Fruit fly (Drosophila melanogaster) whole organism, embryonic: ENCODE data around the gene scu.
A peak's percentile ranks its signal among the peaks of the same experiment; 100 is the strongest.

Experiments used
- ATbp ChIP-seq: fragments of 200-800 bp; sonication (Bioruptor generic); optimal IDR thresholded peaks from 2 replicates; lab custom pipeline; 2017; ENCODE audit warnings: missing biosample characterization, mild to moderate bottlenecking, missing genetic modification characterization, missing genetic modification reagents
- Adf1 ChIP-seq: fragments of 200-800 bp; sonication (Bioruptor generic); IDR thresholded peaks from 2 replicates; pipeline ENCODE4 v1.3.6; 2022; ENCODE audit warnings: missing biosample characterization, missing genetic modification characterization
- Asciz ChIP-seq: fragments of 200-800 bp; sonication (Bioruptor generic); optimal IDR thresholded peaks from 2 replicates; lab custom pipeline; 2017; ENCODE audit warnings: missing biosample characterization, mild to moderate bottlenecking, missing genetic modification characterization, missing genetic modification reagents
- Bdp1 ChIP-seq: fragments of 200-800 bp; sonication (Bioruptor generic); optimal IDR thresholded peaks from 3 replicates; lab custom pipeline; 2016; ENCODE audit warnings: missing biosample characterization, missing genetic modification characterization
- CG10979 ChIP-seq: fragments of 200-800 bp; sonication (Bioruptor generic); optimal IDR thresholded peaks from 2 replicates; lab custom pipeline; 2018; ENCODE audit warnings: missing biosample characterization, mild to moderate bottlenecking, missing genetic modification characterization, moderate library complexity
- CG12769 ChIP-seq: fragments of 200-800 bp; sonication (Bioruptor generic); optimal IDR thresholded peaks from 2 replicates; lab custom pipeline; 2019; ENCODE audit warnings: missing biosample characterization, mild to moderate bottlenecking, missing genetic modification characterization, moderate library complexity
- CG17361 ChIP-seq: fragments of 200-800 bp; sonication (Bioruptor generic); IDR thresholded peaks from 3 replicates; pipeline ENCODE4 v1.3.6; 2022; ENCODE audit warnings: missing biosample characterization, missing genetic modification characterization
- CG18262 ChIP-seq: fragments of 200-800 bp; optimal IDR thresholded peaks from 3 replicates; lab custom pipeline; 2019; ENCODE audit warnings: missing biosample characterization, mild to moderate bottlenecking, missing genetic modification characterization, moderate library complexity
- CG3726 ChIP-seq: fragments of 200-800 bp; sonication (Bioruptor generic); IDR thresholded peaks from 3 replicates; pipeline ENCODE4, ENCODE4 v1.3.6; 2022; ENCODE audit warnings: missing biosample characterization, missing genetic modification characterization
- CG42726 ChIP-seq: fragments of 200-800 bp; sonication (Bioruptor generic); IDR thresholded peaks from 2 replicates; pipeline ENCODE4 v1.3.6; 2022; ENCODE audit warnings: missing biosample characterization, missing genetic modification characterization; ENCODE audit not compliant: partially characterized antibody
- CG4328 ChIP-seq: fragments of 200-800 bp; sonication (Bioruptor generic); optimal IDR thresholded peaks from 3 replicates; lab custom pipeline; 2017; ENCODE audit warnings: missing biosample characterization, missing genetic modification reagents, missing genetic modification characterization
- CG4404 ChIP-seq: fragments of 200-800 bp; sonication (Bioruptor generic); IDR thresholded peaks from 2 replicates; pipeline ENCODE4 v1.3.6; 2022; ENCODE audit warnings: missing biosample characterization, missing genetic modification characterization
- CG4730 ChIP-seq: fragments of 200-800 bp; sonication (Bioruptor generic); IDR thresholded peaks from 2 replicates; pipeline ENCODE4 v1.3.6; 2022; ENCODE audit warnings: missing biosample characterization, missing genetic modification characterization
- CG6791 ChIP-seq: fragments of 200-800 bp; sonication (Bioruptor generic); IDR thresholded peaks from 3 replicates; pipeline ENCODE4 v1.3.6; 2022; ENCODE audit warnings: missing biosample characterization, missing genetic modification characterization; ENCODE audit not compliant: partially characterized antibody
- CG8089 ChIP-seq: fragments of 200-800 bp; sonication (Bioruptor generic); optimal IDR thresholded peaks from 3 replicates; lab custom pipeline; 2016; ENCODE audit warnings: missing biosample characterization, missing genetic modification characterization
- CG8359 ChIP-seq: fragments of 200-800 bp; sonication (Bioruptor generic); optimal IDR thresholded peaks from 2 replicates; lab custom pipeline; 2017; ENCODE audit warnings: missing biosample characterization, mild to moderate bottlenecking, missing genetic modification characterization, borderline replicate concordance
- CG9215 ChIP-seq: fragments of 200-800 bp; sonication (Bioruptor generic); IDR thresholded peaks from 2 replicates; pipeline ENCODE4 v1.3.6; 2022; ENCODE audit warnings: missing biosample characterization, missing genetic modification characterization
- CrebB ChIP-seq: fragments of 200-800 bp; sonication (Bioruptor generic); optimal IDR thresholded peaks from 3 replicates; lab custom pipeline; 2018; ENCODE audit warnings: missing biosample characterization, mild to moderate bottlenecking, missing genetic modification characterization
- Dip3 ChIP-seq: fragments of 200-800 bp; sonication (Bioruptor generic); optimal IDR thresholded peaks from 3 replicates; lab custom pipeline; 2016; ENCODE audit warnings: missing biosample characterization, missing genetic modification characterization
- Elba2 ChIP-seq: fragments of 200-800 bp; sonication (Bioruptor generic); optimal IDR thresholded peaks from 3 replicates; lab custom pipeline; 2016; ENCODE audit warnings: missing biosample characterization, missing genetic modification characterization
- Hr51 ChIP-seq, 2 experiments: fragments of 200-800 bp; sonication (Bioruptor generic); optimal IDR thresholded peaks; 2 replicates in 1 of 2; 3 replicates in 1 of 2; lab custom pipeline; 2016 to 2018; ENCODE audit warnings: missing biosample characterization in 2 of 2, missing genetic modification characterization in 2 of 2, mild to moderate bottlenecking in 1 of 2, moderate library complexity in 1 of 2
- Jarid2 ChIP-seq: fragments of 200-800 bp; sonication (Bioruptor generic); optimal IDR thresholded peaks from 3 replicates; lab custom pipeline; 2017; ENCODE audit warnings: mild to moderate bottlenecking, missing biosample characterization, missing genetic modification reagents, missing genetic modification characterization
- NC2α ChIP-seq: fragments of 200-800 bp; sonication (Bioruptor generic); optimal IDR thresholded peaks from 2 replicates; lab custom pipeline; 2016; ENCODE audit warnings: missing biosample characterization, missing genetic modification characterization
- Taf1 ChIP-seq: fragments of 200-800 bp; sonication (Bioruptor generic); IDR thresholded peaks from 2 replicates; pipeline ENCODE4 v1.3.6; 2022; ENCODE audit warnings: missing biosample characterization, missing genetic modification characterization
- Xrp1 ChIP-seq: fragments of 200-800 bp; sonication (Bioruptor generic); IDR thresholded peaks from 2 replicates; pipeline ENCODE4 v1.3.6; 2022; ENCODE audit warnings: missing biosample characterization, missing genetic modification characterization
- bbx ChIP-seq: fragments of 200-800 bp; sonication (Bioruptor generic); IDR thresholded peaks from 2 replicates; pipeline ENCODE4 v1.3.6; 2022; ENCODE audit warnings: missing biosample characterization, missing genetic modification characterization; ENCODE audit not compliant: partially characterized antibody
- cato ChIP-seq: fragments of 200-800 bp; sonication (Bioruptor generic); optimal IDR thresholded peaks from 2 replicates; lab custom pipeline; 2016; ENCODE audit warnings: missing biosample characterization, missing genetic modification characterization, borderline replicate concordance
- chinmo ChIP-seq: fragments of 200-800 bp; sonication (Bioruptor generic); IDR thresholded peaks from 4 replicates; pipeline ENCODE4 v1.3.6; 2022; ENCODE audit warnings: missing biosample characterization, missing genetic modification characterization; ENCODE audit not compliant: partially characterized antibody
- crc ChIP-seq: fragments of 200-800 bp; sonication (Bioruptor generic); optimal IDR thresholded peaks from 2 replicates; lab custom pipeline; 2016; ENCODE audit warnings: missing biosample characterization, missing genetic modification characterization
- eve ChIP-seq, 2 experiments: fragments of >200 bp; optimal IDR thresholded peaks; 2 replicates each; lab custom pipeline; 2017; ENCODE audit warnings: missing biosample characterization in 2 of 2, missing genetic modification characterization in 2 of 2
- ewg ChIP-seq: fragments of 200-800 bp; sonication (Bioruptor generic); optimal IDR thresholded peaks from 3 replicates; lab custom pipeline; 2017; ENCODE audit warnings: mild to moderate bottlenecking, missing biosample characterization, missing genetic modification reagents, missing genetic modification characterization
- eyg ChIP-seq: fragments of 200-800 bp; sonication (Bioruptor generic); optimal IDR thresholded peaks from 3 replicates; lab custom pipeline; 2016; ENCODE audit warnings: missing biosample characterization, missing genetic modification characterization
- gsb ChIP-seq: fragments of 200-800 bp; sonication (Bioruptor generic); IDR thresholded peaks from 2 replicates; pipeline ENCODE4 v1.3.6; 2022; ENCODE audit warnings: missing biosample characterization, missing genetic modification characterization
- insv ChIP-seq, 2 experiments: fragments of 200-800 bp; sonication (Bioruptor generic); optimal IDR thresholded peaks; 3 replicates each; lab custom pipeline; 2016 to 2018; ENCODE audit warnings: missing biosample characterization in 2 of 2, missing genetic modification characterization in 2 of 2
- luna ChIP-seq: fragments of 200-800 bp; sonication (Bioruptor generic); optimal IDR thresholded peaks from 2 replicates; lab custom pipeline; 2016; ENCODE audit warnings: missing biosample characterization, missing genetic modification characterization
- salm ChIP-seq: fragments of 200-800 bp; sonication (Bioruptor generic); optimal IDR thresholded peaks from 2 replicates; lab custom pipeline; 2018; ENCODE audit warnings: missing biosample characterization, mild to moderate bottlenecking, missing genetic modification characterization
- seq ChIP-seq: fragments of 200-800 bp; sonication (Bioruptor generic); IDR thresholded peaks from 2 replicates; pipeline ENCODE4 v1.3.6; 2022; ENCODE audit warnings: missing biosample characterization, missing genetic modification characterization
- tgo ChIP-seq: fragments of 200-800 bp; sonication (Bioruptor generic); IDR thresholded peaks from 3 replicates; pipeline ENCODE4 v1.3.6; 2022; ENCODE audit warnings: missing biosample characterization, missing genetic modification characterization
- z ChIP-seq: fragments of 200-800 bp; sonication (Bioruptor generic); IDR thresholded peaks from 3 replicates; pipeline ENCODE4 v1.3.6; 2022; ENCODE audit warnings: missing biosample characterization, missing genetic modification characterization
- zen ChIP-seq: fragments of 200-800 bp; sonication (Bioruptor generic); optimal IDR thresholded peaks from 3 replicates; lab custom pipeline; 2018; ENCODE audit warnings: missing biosample characterization, mild to moderate bottlenecking, missing genetic modification characterization, moderate library complexity
- zfh2 ChIP-seq: fragments of 200-800 bp; sonication (Bioruptor generic); optimal IDR thresholded peaks from 2 replicates; lab custom pipeline; 2016; ENCODE audit warnings: missing biosample characterization, missing genetic modification characterization

The scu gene

DNA sequence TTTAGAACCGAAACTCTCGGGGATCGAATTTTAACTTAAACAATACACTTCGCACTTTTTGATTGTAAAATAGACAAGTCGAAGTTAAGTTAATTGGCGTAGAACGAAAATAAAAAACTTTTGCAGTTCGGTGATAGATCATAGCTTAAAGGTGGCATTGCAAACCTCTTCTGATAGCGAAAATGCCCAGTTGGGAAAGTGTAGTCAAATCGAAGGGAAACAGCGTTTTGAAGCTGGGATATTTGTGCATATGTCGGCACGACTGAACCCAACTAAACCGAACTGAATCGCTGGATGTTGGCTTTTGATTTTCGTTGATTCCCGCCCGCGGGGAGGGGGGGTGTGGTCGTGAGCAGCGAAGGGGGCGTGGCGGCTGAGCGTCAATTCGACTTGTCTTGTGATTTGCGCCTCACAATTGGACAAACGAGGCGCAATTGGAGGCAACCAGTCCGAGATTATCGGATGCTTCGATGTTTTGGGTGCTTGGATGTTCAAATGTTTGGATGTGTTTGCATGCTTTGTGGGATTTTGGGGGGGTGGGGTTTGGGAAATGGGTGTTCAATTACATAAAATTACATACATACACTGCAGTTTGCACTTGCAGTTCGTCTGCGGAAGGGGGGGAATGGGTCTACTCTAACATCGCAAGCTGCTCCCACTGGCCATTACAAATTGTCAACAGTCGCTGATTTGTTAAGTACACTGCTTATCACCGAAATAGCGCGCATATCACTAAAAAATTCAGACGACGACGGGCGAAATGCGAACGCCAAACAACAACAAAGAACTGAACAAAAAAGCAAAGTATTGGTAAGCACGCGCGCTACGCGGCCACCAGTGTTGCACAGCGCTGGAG lies 6.2 kb upstream of the scu start (continued):
- TF ChIP-seq crc (GFP tag; lab: Kevin White, UChicago) (no peak), CG12769 (peak; percentile 25), CG4730 (GFP tag; lab: Robert Waterston, UW) (no peak), CG42726 (GFP tag; lab: Robert Waterston, UW) (no peak), Xrp1 (GFP tag; lab: Robert Waterston, UW) (no peak), z (GFP tag; lab: Robert Waterston, UW) (no peak), Adf1 (GFP tag; lab: Robert Waterston, UW) (peak; percentile 32; the same call in 1 of the 2 replicates), Elba2 (GFP tag; lab: Kevin White, UChicago) (peak; percentile 70), ATbp (GFP tag; lab: Kevin White, UChicago) (no peak), eyg (GFP tag; lab: Kevin White, UChicago) (no peak), CG6791 (no peak), CG17361 (GFP tag; lab: Robert Waterston, UW) (0 out of 3 replicates have a peak, but pooled peaks have one; percentile 13), ewg (GFP tag; lab: Kevin White, UChicago) (no peak), chinmo (GFP tag; lab: Robert Waterston, UW) (0 out of 4 replicates have a peak, but pooled peaks have one; percentile 34), luna (GFP tag; lab: Kevin White, UChicago) (no peak), seq (GFP tag; lab: Robert Waterston, UW) (no peak), CrebB (tag; lab: Kevin White, UChicago) (no peak), CG3726 (GFP tag; lab: Robert Waterston, UW) (no peak), Taf1 (GFP tag; lab: Robert Waterston, UW) (no peak), cato (GFP tag; lab: Kevin White, UChicago) (no peak), insv (GFP tag; optimal IDR thresholded peaks at IDR 0.05; lab: Kevin White, UChicago) (no peak), NC2α (GFP tag; lab: Kevin White, UChicago) (no peak), CG18262 (no peak), Jarid2 (GFP tag; lab: Kevin White, UChicago) (peak; percentile 50), tgo (GFP tag; lab: Robert Waterston, UW) (no peak), salm (tag; lab: Kevin White, UChicago) (no peak), Asciz (GFP tag; lab: Kevin White, UChicago) (no peak), CG10979 (tag; lab: Kevin White, UChicago) (no peak), gsb (GFP tag; lab: Robert Waterston, UW) (no peak), bbx (GFP tag; lab: Robert Waterston, UW) (no peak), Dip3 (GFP tag; lab: Kevin White, UChicago) (no peak), Hr51 (GFP tag; optimal IDR thresholded peaks at IDR 0.05; lab: Kevin White, UChicago) (no peak), CG4328 (GFP tag; lab: Kevin White, UChicago) (no peak), zfh2 (no peak), eve (GFP tag; optimal IDR thresholded peaks at IDR 0.05; lab: Kevin White, UChicago) (no peak), CG9215 (no peak), Bdp1 (GFP tag; lab: Kevin White, UChicago) (no peak), CG8089 (GFP tag; lab: Kevin White, UChicago) (no peak), CG4404 (GFP tag; lab: Robert Waterston, UW) (no peak), zen (tag; lab: Kevin White, UChicago) (no peak), CG8359 (GFP tag; lab: Kevin White, UChicago) (no peak)
